Fruit fly (Drosophila melanogaster) whole organism, wandering third instar larva: ENCODE data around the gene CG16762.

Experiments
- HLH106 ChIP-seq: fragments of 200-800 bp; optimal IDR thresholded peaks from 3 replicates; lab custom pipeline; 2019; ENCODE audit warnings: missing biosample characterization, mild to moderate bottlenecking, missing genetic modification characterization, moderate library complexity
- Myc ChIP-seq: fragments of >200 bp; optimal IDR thresholded peaks from 2 replicates; lab custom pipeline; 2017
- Sp1 ChIP-seq: fragments of 200-800 bp; sonication (Bioruptor generic); optimal IDR thresholded peaks from 3 replicates; lab custom pipeline; 2019; ENCODE audit warnings: missing biosample characterization, mild to moderate bottlenecking, missing genetic modification characterization, moderate library complexity
- dmrt93B ChIP-seq: fragments of 200-800 bp; sonication (Bioruptor generic); optimal IDR thresholded peaks from 2 replicates; lab custom pipeline; 2018; ENCODE audit warnings: missing biosample characterization, mild to moderate bottlenecking, missing genetic modification characterization
- foxo ChIP-seq, 2 experiments: fragments of 200-800 bp; sonication (Bioruptor generic); optimal IDR thresholded peaks; 2 replicates in 1 of 2; 3 replicates in 1 of 2; lab custom pipeline; 2016 to 2017; ENCODE audit warnings: missing biosample characterization in 2 of 2, missing genetic modification characterization in 2 of 2
- fru ChIP-seq: fragments of 200-800 bp; sonication (Bioruptor generic); optimal IDR thresholded peaks from 3 replicates; lab custom pipeline; 2016; ENCODE audit warnings: missing biosample characterization, mild to moderate bottlenecking, missing genetic modification characterization
- lola ChIP-seq: fragments of >200 bp; optimal IDR thresholded peaks from 2 replicates; lab custom pipeline; 2017; ENCODE audit warnings: missing biosample characterization, missing genetic modification characterization

- TF ChIP-seq Myc (lab: Kevin White, UChicago) (no peak), lola (GFP tag; lab: Kevin White, UChicago) (no peak), dmrt93B (GFP tag; lab: Kevin White, UChicago) (no peak), Sp1 (no peak), foxo (GFP tag; optimal IDR thresholded peaks at IDR 0.05; lab: Kevin White, UChicago) (no peak), HLH106 (tag; lab: Kevin White, UChicago) (no peak), fru (GFP tag; lab: Kevin White, UChicago) (no peak)
Observed at dm6 chr3L:2457557-2458240, 17.7 kb downstream of the CG16762 start.
